Fruit fly (Drosophila melanogaster) whole organism, embryonic: ENCODE data around the gene comm.

Experiments used
- Aef1 ChIP-seq: fragments of 200-800 bp; sonication (Bioruptor generic); IDR thresholded peaks from 3 replicates; pipeline ENCODE4 v1.3.6; 2022; ENCODE audit warnings: missing biosample characterization, missing genetic modification characterization
- Atf-2 ChIP-seq: fragments of 200-800 bp; sonication (Bioruptor generic); optimal IDR thresholded peaks from 2 replicates; lab custom pipeline; 2016; ENCODE audit warnings: missing biosample characterization, missing genetic modification characterization
- Bdp1 ChIP-seq: fragments of 200-800 bp; sonication (Bioruptor generic); optimal IDR thresholded peaks from 3 replicates; lab custom pipeline; 2016; ENCODE audit warnings: missing biosample characterization, missing genetic modification characterization
- Bteb2 ChIP-seq: fragments of 200-800 bp; sonication (Bioruptor generic); optimal IDR thresholded peaks from 2 replicates; lab custom pipeline; 2016; ENCODE audit warnings: missing biosample characterization, missing genetic modification characterization
- CG1024 ChIP-seq: fragments of 200-800 bp; sonication (Bioruptor generic); IDR thresholded peaks from 2 replicates; pipeline ENCODE4 v1.3.6; 2022; ENCODE audit warnings: missing biosample characterization, missing genetic modification characterization
- CG15269 ChIP-seq: fragments of 200-800 bp; sonication (Bioruptor generic); optimal IDR thresholded peaks from 2 replicates; lab custom pipeline; 2018; ENCODE audit warnings: missing biosample characterization, mild to moderate bottlenecking, missing genetic modification characterization, moderate library complexity
- CG15696 ChIP-seq: fragments of 200-800 bp; sonication (Bioruptor generic); optimal IDR thresholded peaks from 2 replicates; lab custom pipeline; 2019; ENCODE audit warnings: missing biosample characterization, mild to moderate bottlenecking, missing genetic modification characterization, moderate library complexity
- CG17385 ChIP-seq: fragments of 200-800 bp; sonication (Bioruptor generic); optimal IDR thresholded peaks from 3 replicates; lab custom pipeline; 2018; ENCODE audit warnings: missing biosample characterization, mild to moderate bottlenecking, missing genetic modification characterization
- CG17829 ChIP-seq: fragments of 200-800 bp; optimal IDR thresholded peaks from 2 replicates; lab custom pipeline; 2019; ENCODE audit warnings: missing biosample characterization, mild to moderate bottlenecking, missing genetic modification characterization, moderate library complexity
- CG2199 ChIP-seq: fragments of 200-800 bp; sonication (Bioruptor generic); IDR thresholded peaks from 3 replicates; pipeline ENCODE4 v1.3.6; 2022; ENCODE audit warnings: missing biosample characterization, missing genetic modification characterization
- CG2202 ChIP-seq: fragments of 200-800 bp; sonication (Bioruptor generic); optimal IDR thresholded peaks from 2 replicates; lab custom pipeline; 2018; ENCODE audit warnings: missing biosample characterization, mild to moderate bottlenecking, missing genetic modification characterization
- CG30020 ChIP-seq: fragments of 200-800 bp; optimal IDR thresholded peaks from 2 replicates; lab custom pipeline; 2019; ENCODE audit warnings: missing biosample characterization, mild to moderate bottlenecking, missing genetic modification characterization, moderate library complexity
- CG34224 ChIP-seq: fragments of 200-800 bp; sonication (Bioruptor generic); IDR thresholded peaks from 3 replicates; pipeline ENCODE4 v1.3.6; 2022; ENCODE audit warnings: missing biosample characterization, missing genetic modification characterization; ENCODE audit not compliant: partially characterized antibody
- CG6654 ChIP-seq: fragments of 200-800 bp; sonication (Bioruptor generic); optimal IDR thresholded peaks from 2 replicates; lab custom pipeline; 2017; ENCODE audit warnings: missing biosample characterization, mild to moderate bottlenecking, missing genetic modification characterization
- CG7839 ChIP-seq: fragments of 200-800 bp; sonication (Bioruptor generic); optimal IDR thresholded peaks from 3 replicates; lab custom pipeline; 2018; ENCODE audit warnings: missing biosample characterization, mild to moderate bottlenecking, missing genetic modification characterization, moderate library complexity
- CG8765 ChIP-seq: fragments of 200-800 bp; sonication (Bioruptor generic); IDR thresholded peaks from 2 replicates; pipeline ENCODE4 v1.3.6; 2022; ENCODE audit warnings: missing biosample characterization, missing genetic modification characterization
- CG9215 ChIP-seq: fragments of 200-800 bp; sonication (Bioruptor generic); IDR thresholded peaks from 2 replicates; pipeline ENCODE4 v1.3.6; 2022; ENCODE audit warnings: missing biosample characterization, missing genetic modification characterization
- CG9609 ChIP-seq: fragments of 200-800 bp; sonication (Bioruptor generic); optimal IDR thresholded peaks from 3 replicates; lab custom pipeline; 2016; ENCODE audit warnings: missing biosample characterization, missing genetic modification characterization
- CG9817 ChIP-seq: fragments of 200-800 bp; sonication (Bioruptor generic); optimal IDR thresholded peaks from 2 replicates; lab custom pipeline; 2018; ENCODE audit warnings: missing biosample characterization, mild to moderate bottlenecking, missing genetic modification characterization, moderate library complexity
- D19A ChIP-seq: fragments of 200-800 bp; optimal IDR thresholded peaks from 3 replicates; lab custom pipeline; 2019; ENCODE audit warnings: missing biosample characterization, mild to moderate bottlenecking, missing genetic modification characterization, moderate library complexity
- D19B ChIP-seq: fragments of 200-800 bp; sonication (Bioruptor generic); optimal IDR thresholded peaks from 2 replicates; lab custom pipeline; 2017; ENCODE audit warnings: missing biosample characterization, mild to moderate bottlenecking, missing genetic modification characterization
- Ets97D ChIP-seq: fragments of 200-800 bp; sonication (Bioruptor generic); optimal IDR thresholded peaks from 3 replicates; lab custom pipeline; 2016; ENCODE audit warnings: missing biosample characterization, missing genetic modification characterization
- Fer3 ChIP-seq: fragments of 200-800 bp; sonication (Bioruptor generic); optimal IDR thresholded peaks from 2 replicates; lab custom pipeline; 2018; ENCODE audit warnings: missing biosample characterization, mild to moderate bottlenecking, missing genetic modification characterization, moderate library complexity
- Hr39 ChIP-seq: fragments of >200 bp; optimal IDR thresholded peaks from 2 replicates; lab custom pipeline; 2017
- Meics ChIP-seq: fragments of 200-800 bp; sonication (Bioruptor generic); optimal IDR thresholded peaks from 2 replicates; lab custom pipeline; 2017; ENCODE audit warnings: missing biosample characterization, mild to moderate bottlenecking, missing genetic modification characterization
- NC2α ChIP-seq: fragments of 200-800 bp; sonication (Bioruptor generic); optimal IDR thresholded peaks from 2 replicates; lab custom pipeline; 2016; ENCODE audit warnings: missing biosample characterization, missing genetic modification characterization
- Pdp1 ChIP-seq, 2 experiments: fragments of 200-800 bp; sonication (Bioruptor generic); optimal IDR thresholded peaks; 3 replicates each; lab custom pipeline; 2016; ENCODE audit warnings: missing biosample characterization in 2 of 2, missing genetic modification characterization in 2 of 2, mild to moderate bottlenecking in 1 of 2, moderate library complexity in 1 of 2
- Ptx1 ChIP-seq: fragments of 200-800 bp; sonication (Bioruptor generic); IDR thresholded peaks from 2 replicates; pipeline ENCODE4 v1.3.6; 2022; ENCODE audit warnings: missing biosample characterization, missing genetic modification characterization
- Rx ChIP-seq: fragments of 200-800 bp; sonication (Bioruptor generic); IDR thresholded peaks from 2 replicates; pipeline ENCODE4 v1.3.6; 2022; ENCODE audit warnings: missing biosample characterization, missing genetic modification characterization
- Ssrp ChIP-seq: fragments of 200-800 bp; sonication (Bioruptor generic); optimal IDR thresholded peaks from 2 replicates; lab custom pipeline; 2018; ENCODE audit warnings: missing biosample characterization, mild to moderate bottlenecking, missing genetic modification characterization, moderate library complexity
- Tbp ChIP-seq: fragments of >200 bp; optimal IDR thresholded peaks from 2 replicates; lab custom pipeline; 2018; ENCODE audit warnings: missing biosample characterization, missing genetic modification characterization
- ac ChIP-seq: fragments of 200-800 bp; sonication (Bioruptor generic); optimal IDR thresholded peaks from 3 replicates; lab custom pipeline; 2017; ENCODE audit warnings: missing biosample characterization, mild to moderate bottlenecking, missing genetic modification characterization
- ato ChIP-seq: fragments of 200-800 bp; sonication (Bioruptor generic); IDR thresholded peaks from 2 replicates; pipeline ENCODE4 v1.3.6; 2022; ENCODE audit warnings: missing biosample characterization, missing genetic modification characterization; ENCODE audit not compliant: partially characterized antibody
- bbx ChIP-seq: fragments of 200-800 bp; sonication (Bioruptor generic); IDR thresholded peaks from 2 replicates; pipeline ENCODE4 v1.3.6; 2022; ENCODE audit warnings: missing biosample characterization, missing genetic modification characterization; ENCODE audit not compliant: partially characterized antibody
- caup ChIP-seq: fragments of 200-800 bp; sonication (Bioruptor generic); optimal IDR thresholded peaks from 3 replicates; lab custom pipeline; 2017; ENCODE audit warnings: missing biosample characterization, mild to moderate bottlenecking, missing genetic modification characterization, moderate library complexity; ENCODE audit not compliant: severe bottlenecking
- chinmo ChIP-seq: fragments of 200-800 bp; sonication (Bioruptor generic); IDR thresholded peaks from 4 replicates; pipeline ENCODE4 v1.3.6; 2022; ENCODE audit warnings: missing biosample characterization, missing genetic modification characterization; ENCODE audit not compliant: partially characterized antibody
- gt ChIP-seq: fragments of 200-800 bp; sonication (Bioruptor generic); IDR thresholded peaks from 2 replicates; pipeline ENCODE4 v1.3.6; 2022; ENCODE audit warnings: missing biosample characterization, missing genetic modification characterization
- hbn ChIP-seq: fragments of 200-800 bp; sonication (Bioruptor generic); IDR thresholded peaks from 2 replicates; pipeline ENCODE4 v1.3.6; 2022; ENCODE audit warnings: missing biosample characterization, missing genetic modification characterization; ENCODE audit not compliant: partially characterized antibody
- hkb ChIP-seq, 2 experiments: fragments of 200-800 bp in 1 of 2; fragments of >200 bp in 1 of 2; sonication (Bioruptor generic) in 1 of 2; IDR thresholded peaks in 1 of 2; optimal IDR thresholded peaks in 1 of 2; 2 replicates each; pipeline versions ENCODE4 v1.3.6 to Lab custom; 2017 to 2022; ENCODE audit warnings: missing biosample characterization in 1 of 2, missing genetic modification characterization in 1 of 2
- onecut ChIP-seq: fragments of 200-800 bp; sonication (Bioruptor generic); IDR thresholded peaks from 2 replicates; pipeline ENCODE4 v1.3.6; 2022; ENCODE audit warnings: missing biosample characterization, missing genetic modification characterization
- otp ChIP-seq: fragments of 200-800 bp; sonication (Bioruptor generic); IDR thresholded peaks from 3 replicates; pipeline ENCODE4, ENCODE4 v1.3.6; 2022; ENCODE audit warnings: missing biosample characterization, missing genetic modification characterization
- repo ChIP-seq: fragments of 200-800 bp; sonication (Bioruptor generic); optimal IDR thresholded peaks from 2 replicates; lab custom pipeline; 2016; ENCODE audit warnings: missing biosample characterization, missing genetic modification characterization
- schlank ChIP-seq: fragments of 200-800 bp; sonication (Bioruptor generic); optimal IDR thresholded peaks from 2 replicates; lab custom pipeline; 2018; ENCODE audit warnings: missing biosample characterization, mild to moderate bottlenecking, missing genetic modification characterization
- sim ChIP-seq: fragments of 200-800 bp; sonication (Bioruptor generic); IDR thresholded peaks from 2 replicates; pipeline ENCODE4 v1.3.6; 2022; ENCODE audit warnings: missing biosample characterization, missing genetic modification characterization
- sisA ChIP-seq: fragments of 200-800 bp; sonication (Bioruptor generic); IDR thresholded peaks from 2 replicates; pipeline ENCODE4 v1.3.6; 2022; ENCODE audit warnings: missing biosample characterization, missing genetic modification characterization
- sr ChIP-seq: fragments of 200-800 bp; sonication (Bioruptor generic); IDR thresholded peaks from 3 replicates; pipeline ENCODE4 v1.3.6; 2022; ENCODE audit warnings: missing biosample characterization, missing genetic modification characterization
- stwl ChIP-seq: fragments of 200-800 bp; sonication (Bioruptor generic); optimal IDR thresholded peaks from 3 replicates; lab custom pipeline; 2018; ENCODE audit warnings: missing biosample characterization, mild to moderate bottlenecking, missing genetic modification characterization, moderate library complexity
- tio ChIP-seq: fragments of 200-800 bp; sonication (Bioruptor generic); optimal IDR thresholded peaks from 2 replicates; lab custom pipeline; 2017; ENCODE audit warnings: missing biosample characterization, missing genetic modification characterization, inconsistent platforms
- unpg ChIP-seq: fragments of 200-800 bp; sonication (Bioruptor generic); optimal IDR thresholded peaks from 3 replicates; lab custom pipeline; 2018; ENCODE audit warnings: missing biosample characterization, mild to moderate bottlenecking, missing genetic modification characterization, moderate library complexity
- wor ChIP-seq: fragments of 200-800 bp; sonication (Bioruptor generic); IDR thresholded peaks from 2 replicates; pipeline ENCODE4 v1.3.6; 2022; ENCODE audit warnings: missing biosample characterization, missing genetic modification characterization

comm gene

DNA sequence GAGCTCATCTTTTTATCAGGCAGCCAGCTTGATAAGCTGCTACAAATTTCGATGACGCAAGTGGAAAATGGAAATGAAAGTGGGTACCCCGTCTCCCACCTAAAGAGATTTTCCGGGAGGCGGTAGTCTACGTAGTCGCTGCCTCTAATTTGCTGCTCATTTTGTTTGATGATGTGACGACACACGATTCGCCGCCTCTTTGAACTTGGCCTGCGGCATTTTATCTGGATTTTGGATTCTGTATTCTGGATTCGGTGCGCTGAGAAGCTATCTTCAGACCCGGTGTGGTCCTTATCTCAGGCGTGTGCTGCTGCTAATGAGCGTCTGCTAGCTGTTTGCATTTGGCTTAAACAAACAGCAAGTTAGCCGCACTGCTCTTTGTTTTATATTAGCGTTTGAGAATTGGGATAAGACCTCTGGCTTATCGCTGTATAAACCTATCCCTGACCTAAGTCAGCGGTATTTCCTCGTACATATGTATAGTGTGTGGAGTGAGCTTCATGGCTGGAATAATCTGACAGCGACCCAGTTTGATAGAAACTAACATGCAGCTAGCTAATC lies 14.2 kb downstream of the comm start (continued):
- TF ChIP-seq D19B: no peak
- TF ChIP-seq CG17385 (GFP tag; lab: Kevin White, UChicago): peak; percentile 22
- TF ChIP-seq Hr39 (lab: Kevin White, UChicago): no peak
- TF ChIP-seq Fer3 (tag; lab: Kevin White, UChicago): peak; percentile 64
- no peak for TF ChIP-seq CG8765 (GFP tag; lab: Robert Waterston, UW)
- peak; percentile 15 to 51 for TF ChIP-seq Pdp1 (GFP tag; optimal IDR thresholded peaks at IDR 0.05; lab: Kevin White, UChicago)
- 0 out of 2 replicates have a peak, but pooled peaks have one; percentile 20 for TF ChIP-seq Ptx1
- peak; percentile 59 for TF ChIP-seq Meics (GFP tag; lab: Kevin White, UChicago)
- no peak for TF ChIP-seq Rx
- peak; percentile 43 for TF ChIP-seq repo
- TF ChIP-seq Aef1 (GFP tag; lab: Robert Waterston, UW): no peak
- no peak for TF ChIP-seq Tbp (GFP tag; lab: Kevin White, UChicago)
- peak; percentile 12 for TF ChIP-seq CG9609 (GFP tag; lab: Kevin White, UChicago)
- TF ChIP-seq wor (GFP tag; lab: Robert Waterston, UW): no peak
- TF ChIP-seq CG9215 (GFP tag; lab: Robert Waterston, UW): no peak
- no peak for TF ChIP-seq chinmo
- TF ChIP-seq Ets97D: no peak
- TF ChIP-seq caup (GFP tag; lab: Kevin White, UChicago): peak; percentile 46
- TF ChIP-seq gt: no peak
- peak; percentile 34 for TF ChIP-seq unpg (GFP tag; lab: Kevin White, UChicago)
- TF ChIP-seq CG6654: no peak
- peak; percentile 16 for TF ChIP-seq CG7839 (tag; lab: Kevin White, UChicago)
- TF ChIP-seq bbx (GFP tag; lab: Robert Waterston, UW): no peak
- peak; percentile 57 for TF ChIP-seq schlank (tag; lab: Kevin White, UChicago)
- TF ChIP-seq otp (GFP tag; lab: Robert Waterston, UW): peak; percentile 71; the same call in 2 of the 3 replicates
- no peak for TF ChIP-seq CG9817
- TF ChIP-seq ato: no peak
- TF ChIP-seq Atf-2: peak; percentile 46
- TF ChIP-seq stwl (tag; lab: Kevin White, UChicago): no peak
- TF ChIP-seq hkb (optimal IDR thresholded peaks at IDR 0.05; lab: Kevin White, UChicago): no peak
- peak; percentile 80 for TF ChIP-seq hkb (GFP tag; IDR thresholded peaks at IDR 0.05; lab: Robert Waterston, UW)
- peak; percentile 20 for TF ChIP-seq CG15269 (tag; lab: Kevin White, UChicago)
- peak; percentile 61 for TF ChIP-seq NC2α
- TF ChIP-seq ac (GFP tag; lab: Kevin White, UChicago): peak; percentile 66
- 0 out of 3 replicates have a peak, but pooled peaks have one; percentile 32 for TF ChIP-seq sr (GFP tag; lab: Robert Waterston, UW)
- peak; percentile 50; the same call in 1 of the 2 replicates for TF ChIP-seq onecut (GFP tag; lab: Robert Waterston, UW)
- no peak for TF ChIP-seq sisA
- TF ChIP-seq Bteb2 (GFP tag; lab: Kevin White, UChicago): peak; percentile 21
- peak; percentile 61 for TF ChIP-seq Bdp1 (GFP tag; lab: Kevin White, UChicago)
- TF ChIP-seq CG15696 (tag; lab: Kevin White, UChicago): peak; percentile 69
- no peak for TF ChIP-seq sim (GFP tag; lab: Robert Waterston, UW)
- peak; percentile 13 for TF ChIP-seq D19A (tag; lab: Kevin White, UChicago)
- TF ChIP-seq Ssrp (tag; lab: Kevin White, UChicago): no peak
- no peak for TF ChIP-seq CG17829
- no peak for TF ChIP-seq hbn (GFP tag; lab: Robert Waterston, UW)
- TF ChIP-seq CG2199 (GFP tag; lab: Robert Waterston, UW): 0 out of 3 replicates have a peak, but pooled peaks have one; percentile 29
- peak; percentile 67 for TF ChIP-seq CG2202 (tag; lab: Kevin White, UChicago)
- TF ChIP-seq CG34224 (GFP tag; lab: Robert Waterston, UW): no peak
- TF ChIP-seq CG1024 (GFP tag; lab: Robert Waterston, UW): peak; percentile 71
- peak; percentile 52 for TF ChIP-seq tio (GFP tag; lab: Kevin White, UChicago)
- no peak for TF ChIP-seq CG30020 (tag; lab: Kevin White, UChicago)
